Fruit fly (Drosophila melanogaster) whole organism: ENCODE data around the gene CG14556.

Experiments used
- CG8478 ChIP-seq: fragments of >200 bp; optimal IDR thresholded peaks from 2 replicates; lab custom pipeline; 2018; ENCODE audit warnings: inconsistent platforms
- psq ChIP-seq: fragments of >200 bp; optimal IDR thresholded peaks from 2 replicates; lab custom pipeline; 2017
- usp ChIP-seq: fragments of >200 bp; optimal IDR thresholded peaks from 2 replicates; lab custom pipeline; 2017; ENCODE audit warnings: missing biosample characterization, missing genetic modification characterization, mixed read lengths

dm6 chr3R:26117465-26118081 is 8.9 kb upstream of the CG14556 start:
- no peak for TF ChIP-seq psq (lab: Kevin White, UChicago)
- no peak for TF ChIP-seq usp (GFP tag; lab: Kevin White, UChicago)
- no peak for TF ChIP-seq CG8478 (lab: Kevin White, UChicago)
